Fruit fly (Drosophila melanogaster) whole organism, adult: ENCODE results near the gene Snmp2.

Source experiments
- CG12768 ChIP-seq: fragments of 200-800 bp; sonication (Bioruptor generic); optimal IDR thresholded peaks from 2 replicates; lab custom pipeline; 2017; ENCODE audit warnings: missing biosample characterization, missing genetic modification characterization, mild to moderate bottlenecking, moderate library complexity, missing genetic modification reagents
- CG1620 ChIP-seq: fragments of 200-800 bp; sonication (Bioruptor generic); optimal IDR thresholded peaks from 2 replicates; lab custom pipeline; 2016; ENCODE audit warnings: missing biosample characterization, missing genetic modification characterization
- CG5204 ChIP-seq: fragments of 200-800 bp; sonication (Bioruptor generic); optimal IDR thresholded peaks from 2 replicates; lab custom pipeline; 2016; ENCODE audit warnings: missing biosample characterization, missing genetic modification characterization
- CG7045 ChIP-seq: fragments of 200-800 bp; sonication (Bioruptor generic); optimal IDR thresholded peaks from 2 replicates; lab custom pipeline; 2017; ENCODE audit warnings: missing biosample characterization, mild to moderate bottlenecking, missing genetic modification characterization
- Clk ChIP-seq: fragments of 200-800 bp; sonication (Bioruptor generic); optimal IDR thresholded peaks from 2 replicates; lab custom pipeline; 2017; ENCODE audit warnings: missing biosample characterization, missing genetic modification characterization
- Crg-1 ChIP-seq: fragments of 200-800 bp; sonication (Bioruptor generic); optimal IDR thresholded peaks from 2 replicates; lab custom pipeline; 2016; ENCODE audit warnings: missing biosample characterization, missing genetic modification characterization
- Hr96 ChIP-seq: fragments of 200-800 bp; sonication (Bioruptor generic); optimal IDR thresholded peaks from 2 replicates; lab custom pipeline; 2016; ENCODE audit warnings: missing biosample characterization, missing genetic modification characterization
- Mnt ChIP-seq: fragments of 200-800 bp; sonication (Bioruptor generic); optimal IDR thresholded peaks from 2 replicates; lab custom pipeline; 2016; ENCODE audit warnings: missing biosample characterization, mild to moderate bottlenecking, missing genetic modification characterization
- bab1 ChIP-seq: fragments of 200-800 bp; sonication (Bioruptor generic); optimal IDR thresholded peaks from 3 replicates; lab custom pipeline; 2019; ENCODE audit warnings: missing biosample characterization, mild to moderate bottlenecking, missing genetic modification characterization, moderate library complexity
- kay ChIP-seq: fragments of 200-800 bp; sonication (Bioruptor generic); peaks from one replicate; lab custom pipeline; 2016; ENCODE audit warnings: missing biosample characterization, missing genetic modification characterization, borderline replicate concordance
- ovo ChIP-seq: fragments of 200-800 bp; sonication (Bioruptor generic); optimal IDR thresholded peaks from 2 replicates; lab custom pipeline; 2016; ENCODE audit warnings: missing biosample characterization, missing genetic modification characterization
- tj ChIP-seq: fragments of 200-800 bp; sonication (Bioruptor generic); optimal IDR thresholded peaks from 3 replicates; lab custom pipeline; 2017; ENCODE audit warnings: missing biosample characterization, mild to moderate bottlenecking, missing genetic modification characterization, moderate library complexity

dm6 chr3L:7773529-7773928 lies 30.7 kb upstream of the Snmp2 start:
- TF ChIP-seq CG7045 (GFP tag; lab: Kevin White, UChicago) (no peak), Clk (GFP tag; lab: Kevin White, UChicago) (peak; percentile 27), CG12768 (GFP tag; lab: Kevin White, UChicago) (no peak), ovo (GFP tag; lab: Kevin White, UChicago) (peak; percentile 46), CG1620 (no peak), tj (peak; percentile 80), CG5204 (GFP tag; lab: Kevin White, UChicago) (no peak), Hr96 (GFP tag; lab: Kevin White, UChicago) (no peak), kay (GFP tag; lab: Kevin White, UChicago) (peak; percentile 58), bab1 (no peak), Crg-1 (GFP tag; lab: Kevin White, UChicago) (no peak), Mnt (GFP tag; lab: Kevin White, UChicago) (peak; percentile 64)
